Worm (Caenorhabditis elegans): ENCODE results near the gene F28F8.9.
A peak's percentile ranks its signal among the peaks of the same experiment; 100 is the strongest.

ce11 chrV:15559729-15560128 lies 18.7 kb downstream of the F28F8.9 start:
- TF ChIP-seq nhr-237 (tag; optimal IDR thresholded peaks at IDR 0.05) (no peak), mdl-1 (tag; optimal IDR thresholded peaks at IDR 0.05) (no peak), nhr-76 (tag; optimal IDR thresholded peaks at IDR 0.05) (no peak), fos-1 (tag; optimal IDR thresholded peaks at IDR 0.05) (no peak), ama-1 (optimal IDR thresholded peaks at IDR 0.05) (no peak), nhr-43 (tag; optimal IDR thresholded peaks at IDR 0.05; ENCODE audit: poor library complexity, severe bottlenecking) (no peak), unc-62 (GFP tag; optimal IDR thresholded peaks at IDR 0.05) (no peak), elt-2 (tag; optimal IDR thresholded peaks at IDR 0.05) (no peak), hmg-11 (tag; optimal IDR thresholded peaks at IDR 0.05) (no peak), lin-39 (tag; optimal IDR thresholded peaks at IDR 0.05) (no peak), elt-1 (tag; optimal IDR thresholded peaks at IDR 0.05) (peak; percentile 0), snpc-4 (tag; optimal IDR thresholded peaks at IDR 0.05) (no peak)

Measured in whole organism, L3 larva.